Worm (Caenorhabditis elegans): ENCODE measurements around the gene mig-2.

Gene mig-2

ce11 chrX:11560076-11560475, 11.7 kb downstream of the mig-2 start:
- TF ChIP-seq skn-1 (tag; optimal IDR thresholded peaks at IDR 0.05) (no peak), elt-2 (tag; optimal IDR thresholded peaks at IDR 0.05) (no peak), nhr-77 (tag; optimal IDR thresholded peaks at IDR 0.05) (no peak), grh-1 (GFP tag; IDR thresholded peaks at IDR 0.05) (no peak), hlh-17 (GFP tag; optimal IDR thresholded peaks at IDR 0.05; ENCODE audit: borderline replicate concordance) (no peak), aly-2 (tag; optimal IDR thresholded peaks at IDR 0.05) (no peak), lir-3 (tag; optimal IDR thresholded peaks at IDR 0.05; ENCODE audit: poor library complexity) (no peak), egl-13 (tag; optimal IDR thresholded peaks at IDR 0.05) (no peak), F16B12.6 (tag; optimal IDR thresholded peaks at IDR 0.05) (no peak), mef-2 (tag; optimal IDR thresholded peaks at IDR 0.05) (no peak), ceh-63 (GFP tag; optimal IDR thresholded peaks at IDR 0.05) (no peak), Y116A8C.19 (tag; optimal IDR thresholded peaks at IDR 0.05; ENCODE audit: borderline replicate concordance) (no peak), ceh-88 (GFP tag; IDR thresholded peaks at IDR 0.05) (no peak)

- no peak for TF ChIP-seq swsn-7 (tag; optimal IDR thresholded peaks at IDR 0.05)
- TF ChIP-seq fkh-4 (tag; optimal IDR thresholded peaks at IDR 0.05; ENCODE audit: borderline replicate concordance), result no peak
- TF ChIP-seq hpl-2 (GFP tag; optimal IDR thresholded peaks at IDR 0.05), result no peak
- no peak for TF ChIP-seq egl-13 (tag; optimal IDR thresholded peaks at IDR 0.05)
- no peak for TF ChIP-seq mab-9 (GFP tag; IDR thresholded peaks at IDR 0.05)
- TF ChIP-seq sox-4 (tag; optimal IDR thresholded peaks at IDR 0.05), result no peak
These were observed 12.2 kb downstream of the mig-2 start, which contains the start of gene lev-8 for ce11 chrX:11560615-11561014. Gene lev-8, plus strand, starts transcription at chrX:11560915.

- TF ChIP-seq fkh-4 (tag; optimal IDR thresholded peaks at IDR 0.05; ENCODE audit: borderline replicate concordance) (no peak), lin-13 (GFP tag; optimal IDR thresholded peaks at IDR 0.05) (no peak), swsn-7 (tag; optimal IDR thresholded peaks at IDR 0.05) (peak; percentile 49), alr-1 (tag; optimal IDR thresholded peaks at IDR 0.05; ENCODE audit: borderline replicate concordance) (no peak), elt-3 (tag; optimal IDR thresholded peaks at IDR 0.05) (peak in 1 of 6 experiments; percentile 45), fkh-10 (GFP tag; optimal IDR thresholded peaks at IDR 0.05) (no peak), efl-1 (optimal IDR thresholded peaks at IDR 0.05) (peak; percentile 21 to 22), efl-1 (GFP tag; optimal IDR thresholded peaks at IDR 0.05 in 1 of 2) (peak; percentile 17 to 33), efl-3 (GFP tag; optimal IDR thresholded peaks at IDR 0.05) (no peak), lin-35 (GFP tag; optimal IDR thresholded peaks at IDR 0.05) (peak; percentile 40 to 63), zag-1 (tag; optimal IDR thresholded peaks at IDR 0.05) (no peak), xbp-1 (tag; optimal IDR thresholded peaks at IDR 0.05) (peak; percentile 21), unc-62 (GFP tag; optimal IDR thresholded peaks at IDR 0.05) (no peak), snu-23 (GFP tag; optimal IDR thresholded peaks at IDR 0.05) (peak; percentile 79), unc-130 (tag; optimal IDR thresholded peaks at IDR 0.05) (peak; percentile 52), dsc-1 (tag; optimal IDR thresholded peaks at IDR 0.05) (peak; percentile 48), hlh-17 (GFP tag; optimal IDR thresholded peaks at IDR 0.05; ENCODE audit: borderline replicate concordance) (no peak), zip-4 (GFP tag; optimal IDR thresholded peaks at IDR 0.05) (no peak), aly-2 (tag; optimal IDR thresholded peaks at IDR 0.05) (no peak), nhr-90 (tag; optimal IDR thresholded peaks at IDR 0.05; ENCODE audit: poor library complexity) (peak; percentile 33), ces-1 (GFP tag; optimal IDR thresholded peaks at IDR 0.05) (no peak), dpl-1 (GFP tag; optimal IDR thresholded peaks at IDR 0.05) (peak in 2 of 3 experiments; percentile 25 to 26), lsy-2 (tag; optimal IDR thresholded peaks at IDR 0.05) (peak; percentile 27 to 55), fos-1 (tag; optimal IDR thresholded peaks at IDR 0.05) (no peak), unc-86 (tag; optimal IDR thresholded peaks at IDR 0.05) (no peak), nhr-47 (tag; optimal IDR thresholded peaks at IDR 0.05) (peak; percentile 63), unc-30 (tag; optimal IDR thresholded peaks at IDR 0.05) (no peak), nhr-71 (tag; optimal IDR thresholded peaks at IDR 0.05) (peak; percentile 60), C34B4.2 (tag; optimal IDR thresholded peaks at IDR 0.05) (no peak), egl-13 (tag; optimal IDR thresholded peaks at IDR 0.05) (no peak), isw-1 (GFP tag; IDR thresholded peaks at IDR 0.05) (no peak), nhr-20 (tag; optimal IDR thresholded peaks at IDR 0.05) (peak; percentile 63), lin-15B (tag; optimal IDR thresholded peaks at IDR 0.05) (no peak), tbx-2 (tag; optimal IDR thresholded peaks at IDR 0.05) (peak; percentile 57), sup-37 (GFP tag; optimal IDR thresholded peaks at IDR 0.05) (no peak), pqm-1 (tag; optimal IDR thresholded peaks at IDR 0.05) (no peak)
These were observed 15.3 kb downstream of the mig-2 start, which contains the start of gene trpp-9 for ce11 chrX:11563663-11564062. Gene trpp-9, plus strand, starts transcription at chrX:11563923.

Measured in whole organism, L1 larva.